Worm (Caenorhabditis elegans): ENCODE measurements around the gene gadr-4.
A peak's percentile ranks its signal among the peaks of the same experiment; 100 is the strongest.

The gadr-4 gene

ce11 chrII:4025462-4025861, 36.9 kb downstream of the gadr-4 start, which contains the start of gene K07D4.5:
K07D4.5 (minus strand) TSS chrII:4025562.
- no peak for TF ChIP-seq mdt-29 (GFP tag; IDR thresholded peaks at IDR 0.05)

- TF ChIP-seq pqm-1 (tag; optimal IDR thresholded peaks at IDR 0.05) (no peak), egl-27 (tag; optimal IDR thresholded peaks at IDR 0.05) (no peak), lsy-2 (tag; optimal IDR thresholded peaks at IDR 0.05) (no peak), ZK546.5 (tag; optimal IDR thresholded peaks at IDR 0.05) (no peak), hif-1 (tag; optimal IDR thresholded peaks at IDR 0.05) (no peak), hmg-1.1 (GFP tag; IDR thresholded peaks at IDR 0.05) (no peak), nhr-77 (tag; optimal IDR thresholded peaks at IDR 0.05) (no peak), tag-97 (GFP tag; IDR thresholded peaks at IDR 0.05) (no peak), mdl-1 (tag; optimal IDR thresholded peaks at IDR 0.05) (no peak), nhr-111 (GFP tag; optimal IDR thresholded peaks at IDR 0.05) (no peak), gei-8 (GFP tag; optimal IDR thresholded peaks at IDR 0.05) (no peak), dmd-8 (GFP tag; IDR thresholded peaks at IDR 0.05) (no peak), ceh-44 (GFP tag; IDR thresholded peaks at IDR 0.05) (no peak), unc-62 (GFP tag; optimal IDR thresholded peaks at IDR 0.05 in 1 of 2) (no peak), unc-62 (tag; optimal IDR thresholded peaks at IDR 0.05) (no peak), ama-1 (optimal IDR thresholded peaks at IDR 0.05) (no peak), daf-16 (GFP tag; optimal IDR thresholded peaks at IDR 0.05) (no peak), daf-16 (tag; optimal IDR thresholded peaks at IDR 0.05) (no peak), zag-1 (tag; optimal IDR thresholded peaks at IDR 0.05) (no peak), lin-1 (GFP tag; IDR thresholded peaks at IDR 0.05) (no peak), zfp-3 (GFP tag; conservative IDR thresholded peaks at IDR 0.05) (no peak)
Observed at ce11 chrII:4018617-4019016, 43.8 kb downstream of the gadr-4 start, which contains the start of gene K07D4.6. K07D4.6 (minus strand) TSS chrII:4018717.

- TF ChIP-seq pqm-1 (tag; optimal IDR thresholded peaks at IDR 0.05) (peak; percentile 7), daf-8 (GFP tag; IDR thresholded peaks at IDR 0.05) (no peak), saeg-2 (GFP tag; IDR thresholded peaks at IDR 0.05) (no peak)
Observed at ce11 chrII:4011518-4011917, 50.9 kb downstream of the gadr-4 start.
